ENCODE assay signal across 6 worm cellular contexts in genomic region chrIV:15393186-15393585, ce11.
A peak's percentile ranks its signal among the peaks of the same experiment; 100 is the strongest.
TF ChIP-seq lines count a peak whose summit lies in the region.

No protein-coding gene starts in this region.

TF ChIP-seq in whole organism, L1 larva, 84 proteins besides CTCF, POLR2A, EP300 and RAD21 (continues in another document):
- TF ChIP-seq sup-37 (GFP tag; optimal IDR thresholded peaks at IDR 0.05; lab: Kevin White, UChicago) (no peak), unc-130 (tag; optimal IDR thresholded peaks at IDR 0.05; lab: Kevin White, UChicago) (no peak), nhr-28 (tag; optimal IDR thresholded peaks at IDR 0.05; lab: Kevin White, UChicago) (no peak), ceh-63 (GFP tag; optimal IDR thresholded peaks at IDR 0.05; lab: Kevin White, UChicago) (no peak), Y116A8C.19 (tag; optimal IDR thresholded peaks at IDR 0.05; lab: Kevin White, UChicago; ENCODE audit: borderline replicate concordance) (no peak), isw-1 (GFP tag; IDR thresholded peaks at IDR 0.05; lab: Robert Waterston, UW) (no peak), mdl-1 (tag; optimal IDR thresholded peaks at IDR 0.05; lab: Kevin White, UChicago) (no peak), efl-1 (optimal IDR thresholded peaks at IDR 0.05; lab: Kevin White, UChicago) (no peak), efl-1 (GFP tag; optimal IDR thresholded peaks at IDR 0.05 in 1 of 2; lab: Kevin White, UChicago) (peak in 1 of 2 experiments; percentile 30), alr-1 (tag; optimal IDR thresholded peaks at IDR 0.05; lab: Kevin White, UChicago; ENCODE audit: borderline replicate concordance) (no peak), pag-3 (tag; optimal IDR thresholded peaks at IDR 0.05; lab: Kevin White, UChicago; ENCODE audit: borderline replicate concordance, insufficient read depth) (no peak), lin-39 (tag; optimal IDR thresholded peaks at IDR 0.05; lab: Kevin White, UChicago) (no peak), mep-1 (tag; optimal IDR thresholded peaks at IDR 0.05; lab: Kevin White, UChicago) (no peak), nhr-71 (tag; optimal IDR thresholded peaks at IDR 0.05; lab: Kevin White, UChicago) (peak; percentile 0), ceh-82 (tag; optimal IDR thresholded peaks at IDR 0.05; lab: Kevin White, UChicago) (no peak)

TF ChIP-seq in whole organism, L2 larva, 48 proteins besides CTCF, POLR2A, EP300 and RAD21:
- TF ChIP-seq nhr-21 (tag; optimal IDR thresholded peaks at IDR 0.05; lab: Kevin White, UChicago) (no peak), crh-2 (tag; optimal IDR thresholded peaks at IDR 0.05; lab: Kevin White, UChicago) (peak; percentile 5), nhr-6 (tag; optimal IDR thresholded peaks at IDR 0.05; lab: Kevin White, UChicago) (no peak), fos-1 (tag; optimal IDR thresholded peaks at IDR 0.05; lab: Kevin White, UChicago) (peak; percentile 99), unc-62 (GFP tag; optimal IDR thresholded peaks at IDR 0.05; lab: Kevin White, UChicago) (no peak), ztf-4 (tag; optimal IDR thresholded peaks at IDR 0.05; lab: Kevin White, UChicago) (no peak), sem-4 (tag; optimal IDR thresholded peaks at IDR 0.05; lab: Kevin White, UChicago) (no peak), sma-9 (GFP tag; optimal IDR thresholded peaks at IDR 0.05; lab: Kevin White, UChicago) (peak; percentile 62), sma-9 (tag; optimal IDR thresholded peaks at IDR 0.05; lab: Kevin White, UChicago) (no peak), ceh-16 (tag; optimal IDR thresholded peaks at IDR 0.05; lab: Kevin White, UChicago) (no peak), ceh-82 (tag; optimal IDR thresholded peaks at IDR 0.05; lab: Kevin White, UChicago) (no peak), ztf-11 (tag; optimal IDR thresholded peaks at IDR 0.05; lab: Kevin White, UChicago) (no peak), aly-2 (tag; optimal IDR thresholded peaks at IDR 0.05; lab: Kevin White, UChicago) (no peak)

TF ChIP-seq in whole organism, L3 larva, 47 proteins besides CTCF, POLR2A, EP300 and RAD21:
- TF ChIP-seq egl-27 (tag; optimal IDR thresholded peaks at IDR 0.05; lab: Kevin White, UChicago) = no peak
- peak; percentile 83 for TF ChIP-seq elt-2 (tag; optimal IDR thresholded peaks at IDR 0.05; lab: Kevin White, UChicago)
- TF ChIP-seq eor-1 (tag; optimal IDR thresholded peaks at IDR 0.05; lab: Kevin White, UChicago) = no peak
- peak; percentile 36 for TF ChIP-seq jun-1 (tag; optimal IDR thresholded peaks at IDR 0.05; lab: Kevin White, UChicago)
- TF ChIP-seq pqm-1 (tag; optimal IDR thresholded peaks at IDR 0.05; lab: Kevin White, UChicago) = peak; percentile 87
- peak; percentile 16 for TF ChIP-seq mdl-1 (tag; optimal IDR thresholded peaks at IDR 0.05; lab: Kevin White, UChicago)

TF ChIP-seq in whole organism, L4 larva, 104 proteins besides CTCF, POLR2A, EP300 and RAD21:
- peak; percentile 64 for TF ChIP-seq nhr-28 (tag; optimal IDR thresholded peaks at IDR 0.05; lab: Kevin White, UChicago)
- peak; percentile 65 for TF ChIP-seq pqm-1 (tag; optimal IDR thresholded peaks at IDR 0.05; lab: Kevin White, UChicago)
- no peak for TF ChIP-seq saeg-2 (GFP tag; IDR thresholded peaks at IDR 0.05; lab: Robert Waterston, UW)
- no peak for TF ChIP-seq vab-7 (GFP tag; IDR thresholded peaks at IDR 0.05; lab: Robert Waterston, UW)
- TF ChIP-seq hmg-1.1 (GFP tag; IDR thresholded peaks at IDR 0.05; lab: Robert Waterston, UW) = no peak
- no peak for TF ChIP-seq daf-16 (GFP tag; optimal IDR thresholded peaks at IDR 0.05; lab: Kevin White, UChicago)
- peak; percentile 68 for TF ChIP-seq daf-16 (tag; optimal IDR thresholded peaks at IDR 0.05; lab: Kevin White, UChicago)
- peak in 1 of 2 experiments; percentile 69 for TF ChIP-seq mdl-1 (tag; optimal IDR thresholded peaks at IDR 0.05; lab: Kevin White, UChicago)
- peak; percentile 66 for TF ChIP-seq dmd-6 (GFP tag; IDR thresholded peaks at IDR 0.05; lab: Robert Waterston, UW)
- TF ChIP-seq mep-1 (tag; optimal IDR thresholded peaks at IDR 0.05; lab: Kevin White, UChicago) = no peak
- peak; percentile 40 for TF ChIP-seq dve-1 (tag; optimal IDR thresholded peaks at IDR 0.05; lab: Kevin White, UChicago; ENCODE audit: insufficient read depth)
- TF ChIP-seq lin-29 (GFP tag; IDR thresholded peaks at IDR 0.05; lab: Robert Waterston, UW) = no peak
- peak; percentile 9 for TF ChIP-seq nhr-48 (tag; optimal IDR thresholded peaks at IDR 0.05; lab: Kevin White, UChicago)
- peak; percentile 54 for TF ChIP-seq nhr-77 (tag; optimal IDR thresholded peaks at IDR 0.05; lab: Kevin White, UChicago)

TF ChIP-seq in whole organism, late embryonic, 69 proteins besides CTCF, POLR2A, EP300 and RAD21:
- TF ChIP-seq ceh-9 (tag; optimal IDR thresholded peaks at IDR 0.05; lab: Kevin White, UChicago) (no peak), nfya-1 (tag; optimal IDR thresholded peaks at IDR 0.05; lab: Kevin White, UChicago) (no peak), gmeb-2 (tag; optimal IDR thresholded peaks at IDR 0.05; lab: Kevin White, UChicago) (no peak), ama-1 (optimal IDR thresholded peaks at IDR 0.05; lab: Kevin White, UChicago) (no peak), dve-1 (tag; optimal IDR thresholded peaks at IDR 0.05; lab: Kevin White, UChicago) (no peak), elt-2 (tag; optimal IDR thresholded peaks at IDR 0.05; lab: Kevin White, UChicago) (peak; percentile 76), odd-2 (tag; optimal IDR thresholded peaks at IDR 0.05; lab: Kevin White, UChicago) (no peak), ceh-30 (tag; optimal IDR thresholded peaks at IDR 0.05; lab: Kevin White, UChicago) (no peak), K02D7.2 (tag; optimal IDR thresholded peaks at IDR 0.05; lab: Kevin White, UChicago) (no peak)

TF ChIP-seq in whole organism, young adult, 124 proteins besides CTCF, POLR2A, EP300 and RAD21:
- TF ChIP-seq nfya-2 (GFP tag; IDR thresholded peaks at IDR 0.05; lab: Robert Waterston, UW) (no peak), attf-3 (GFP tag; conservative IDR thresholded peaks at IDR 0.05; lab: Robert Waterston, UW) (no peak), F22D6.2 (tag; optimal IDR thresholded peaks at IDR 0.05; lab: Kevin White, UChicago) (no peak), madf-8 (GFP tag; conservative IDR thresholded peaks at IDR 0.05; lab: Robert Waterston, UW) (no peak), F52B5.7 (tag; optimal IDR thresholded peaks at IDR 0.05; lab: Kevin White, UChicago) (no peak), lsl-1 (GFP tag; optimal IDR thresholded peaks at IDR 0.05; lab: Kevin White, UChicago) (no peak), nhr-80 (tag; optimal IDR thresholded peaks at IDR 0.05; lab: Kevin White, UChicago) (peak; percentile 44), cebp-1 (GFP tag; IDR thresholded peaks at IDR 0.05; lab: Robert Waterston, UW) (no peak), cebp-1 (tag; optimal IDR thresholded peaks at IDR 0.05; lab: Kevin White, UChicago) (peak; percentile 38), mxl-1 (tag; optimal IDR thresholded peaks at IDR 0.05; lab: Kevin White, UChicago) (no peak), let-526 (GFP tag; IDR thresholded peaks at IDR 0.05; lab: Robert Waterston, UW) (no peak)
